Worm (Caenorhabditis elegans): ENCODE results near the gene srsx-10.

Gene srsx-10

DNA sequence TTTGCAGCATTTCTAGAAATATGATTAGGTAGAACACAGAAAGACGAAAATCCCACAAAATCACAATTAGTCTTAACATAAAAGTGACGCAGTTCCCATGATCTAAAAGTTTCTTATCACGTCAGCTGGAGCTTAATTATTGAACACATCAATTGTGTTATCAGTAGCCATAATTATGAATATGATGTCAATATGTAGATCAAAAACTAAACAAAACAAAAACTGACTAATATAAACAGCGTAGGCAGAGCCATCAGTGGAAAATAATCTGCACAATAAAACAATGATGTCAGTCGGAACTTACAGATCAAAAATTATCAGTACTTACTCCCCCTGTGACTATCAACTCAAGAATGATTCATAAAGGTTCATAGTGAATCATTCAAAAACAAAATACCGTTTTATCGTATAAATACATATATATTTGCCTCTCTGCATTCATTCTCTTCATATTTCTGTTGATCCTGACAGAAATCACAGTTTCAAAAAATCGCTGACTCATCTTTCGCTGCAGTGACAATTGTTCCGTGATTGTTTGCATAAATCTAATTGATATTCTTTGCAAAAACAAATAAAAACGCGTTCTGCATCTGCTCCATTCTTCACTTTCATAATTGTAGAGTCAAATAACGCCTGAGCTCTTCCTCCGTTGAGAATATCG is 37.7 kb upstream of the srsx-10 start, which contains the start of gene srr-6:
Gene srr-6, plus strand, starts transcription at position 611 of the 661 bp plus-strand sequence.
- TF ChIP-seq lir-3 (tag; optimal IDR thresholded peaks at IDR 0.05; ENCODE audit: poor library complexity) (no peak), elt-2 (tag; optimal IDR thresholded peaks at IDR 0.05) (peak; percentile 47)

DNA sequence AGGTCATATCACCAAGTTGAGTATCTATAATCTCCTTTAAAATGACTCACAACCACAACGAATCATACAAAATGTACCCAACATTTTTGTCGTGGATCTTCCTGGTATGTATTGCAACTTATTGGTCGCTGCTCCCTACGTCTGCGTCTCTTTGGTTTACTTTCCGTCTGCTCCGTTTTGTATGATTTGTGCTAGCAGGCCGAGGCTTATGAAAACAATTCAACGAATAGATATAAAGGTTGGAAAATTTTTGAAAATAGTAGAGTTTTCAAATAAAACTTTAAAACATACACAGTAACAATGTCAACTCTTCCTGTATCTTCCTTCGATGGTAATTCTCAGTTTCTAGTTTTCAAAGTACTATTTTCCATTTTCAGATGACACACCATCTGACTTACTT is 26.8 kb upstream of the srsx-10 start, which contains the start of gene srr-8:
Gene srr-8, plus strand, starts transcription at position 301 of the 400 bp plus-strand sequence.
- TF ChIP-seq zag-1 (tag; optimal IDR thresholded peaks at IDR 0.05) (no peak), Y116A8C.19 (tag; optimal IDR thresholded peaks at IDR 0.05; ENCODE audit: borderline replicate concordance) (no peak), swsn-7 (tag; optimal IDR thresholded peaks at IDR 0.05) (no peak), unc-130 (tag; optimal IDR thresholded peaks at IDR 0.05) (no peak), snpc-4 (tag; optimal IDR thresholded peaks at IDR 0.05) (no peak), efl-3 (GFP tag; optimal IDR thresholded peaks at IDR 0.05) (no peak), nhr-76 (tag; optimal IDR thresholded peaks at IDR 0.05) (no peak), C16A3.4 (tag; optimal IDR thresholded peaks at IDR 0.05) (no peak), nhr-90 (tag; optimal IDR thresholded peaks at IDR 0.05; ENCODE audit: poor library complexity) (no peak), nhr-11 (tag; optimal IDR thresholded peaks at IDR 0.05) (no peak), alr-1 (tag; optimal IDR thresholded peaks at IDR 0.05; ENCODE audit: borderline replicate concordance) (no peak), aly-2 (tag; optimal IDR thresholded peaks at IDR 0.05) (no peak), ets-5 (GFP tag; IDR thresholded peaks at IDR 0.05) (no peak)

DNA sequence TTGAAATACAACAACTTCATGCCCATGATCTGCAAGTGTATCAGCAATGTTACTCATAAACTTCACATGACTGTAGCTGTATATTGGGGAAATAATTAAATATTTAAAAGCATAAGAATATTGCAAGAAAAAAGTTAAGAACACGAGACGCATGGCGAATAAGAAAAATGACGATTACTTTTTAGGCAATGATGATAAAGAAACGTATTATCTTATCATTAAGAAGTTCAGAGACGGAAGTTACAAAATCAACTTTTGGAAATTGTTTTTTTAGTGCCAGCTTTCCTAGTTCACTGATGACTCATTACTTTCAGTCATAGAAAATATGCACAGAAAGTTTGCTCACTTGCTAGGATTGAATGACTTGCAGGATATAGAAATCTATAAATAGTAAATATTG is 25.8 kb upstream of the srsx-10 start, which contains the start of gene ugt-7:
Gene ugt-7, minus strand, starts transcription at position 161 of the 400 bp plus-strand sequence.
- TF ChIP-seq elt-2 (tag; optimal IDR thresholded peaks at IDR 0.05) (peak; percentile 48), grh-1 (GFP tag; IDR thresholded peaks at IDR 0.05) (no peak)

DNA sequence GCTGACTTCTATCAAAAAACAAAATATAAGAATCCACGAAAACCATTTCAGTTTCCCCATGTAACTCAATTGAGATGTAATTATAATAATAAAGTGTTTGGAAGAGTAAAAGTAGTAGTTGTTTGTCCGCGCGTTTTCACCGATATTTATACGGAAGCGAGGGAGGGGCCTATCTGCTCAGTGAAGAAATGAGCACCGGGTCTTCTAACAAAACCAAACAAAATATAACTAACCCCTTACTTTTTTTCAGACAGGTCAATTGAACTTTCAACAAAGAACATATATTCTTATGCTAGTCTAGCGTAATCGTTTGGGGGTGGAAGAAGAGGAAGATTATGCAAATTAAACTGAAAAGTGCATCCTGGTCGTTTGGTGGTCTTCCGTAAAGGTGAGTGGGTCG is 20.6 kb upstream of the srsx-10 start, which contains the start of gene ncx-9:
Gene ncx-9, minus strand, starts transcription at position 101 of the 400 bp plus-strand sequence.
- TF ChIP-seq efl-3 (GFP tag; optimal IDR thresholded peaks at IDR 0.05) (no peak), jun-1 (tag; optimal IDR thresholded peaks at IDR 0.05) (no peak), sptf-1 (tag; optimal IDR thresholded peaks at IDR 0.05) (no peak), mef-2 (tag; optimal IDR thresholded peaks at IDR 0.05) (no peak), snpc-4 (tag; optimal IDR thresholded peaks at IDR 0.05) (no peak), lin-14 (GFP tag; optimal IDR thresholded peaks at IDR 0.05) (no peak), mdl-1 (tag; optimal IDR thresholded peaks at IDR 0.05) (no peak), elt-2 (tag; optimal IDR thresholded peaks at IDR 0.05) (no peak), hpl-2 (GFP tag; optimal IDR thresholded peaks at IDR 0.05) (no peak), lsy-2 (tag; optimal IDR thresholded peaks at IDR 0.05) (no peak), hlh-4 (tag; optimal IDR thresholded peaks at IDR 0.05) (no peak)

DNA sequence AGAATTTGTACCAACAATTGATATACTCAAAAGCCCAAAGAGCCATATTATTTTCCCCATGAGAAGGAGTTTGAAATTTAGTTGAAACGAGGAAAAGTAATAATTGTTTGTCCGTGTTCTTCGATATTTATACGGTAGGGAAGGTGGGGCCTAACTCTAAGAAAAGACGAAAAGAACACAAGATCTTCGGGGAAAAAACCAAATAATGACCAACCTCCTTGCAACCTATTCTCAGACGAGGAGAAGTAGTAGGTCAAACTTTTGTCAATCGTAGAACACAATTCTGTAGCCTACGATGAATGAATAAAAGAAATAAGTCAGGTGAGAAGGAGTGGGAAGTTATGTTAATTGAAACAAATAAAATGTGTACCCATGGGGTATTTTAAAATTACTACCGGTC is 12.5 kb upstream of the srsx-10 start, which contains the start of gene ncx-8:
Gene ncx-8, minus strand, starts transcription at position 101 of the 400 bp plus-strand sequence.
- no peak for TF ChIP-seq efl-1 (optimal IDR thresholded peaks at IDR 0.05)
- peak in 1 of 2 experiments; percentile 60 for TF ChIP-seq efl-1 (GFP tag; optimal IDR thresholded peaks at IDR 0.05 in 1 of 2)
- no peak for TF ChIP-seq nhr-76 (tag; optimal IDR thresholded peaks at IDR 0.05)
- no peak for TF ChIP-seq unc-30 (tag; optimal IDR thresholded peaks at IDR 0.05)
- TF ChIP-seq hlh-4 (tag; optimal IDR thresholded peaks at IDR 0.05) = no peak

DNA sequence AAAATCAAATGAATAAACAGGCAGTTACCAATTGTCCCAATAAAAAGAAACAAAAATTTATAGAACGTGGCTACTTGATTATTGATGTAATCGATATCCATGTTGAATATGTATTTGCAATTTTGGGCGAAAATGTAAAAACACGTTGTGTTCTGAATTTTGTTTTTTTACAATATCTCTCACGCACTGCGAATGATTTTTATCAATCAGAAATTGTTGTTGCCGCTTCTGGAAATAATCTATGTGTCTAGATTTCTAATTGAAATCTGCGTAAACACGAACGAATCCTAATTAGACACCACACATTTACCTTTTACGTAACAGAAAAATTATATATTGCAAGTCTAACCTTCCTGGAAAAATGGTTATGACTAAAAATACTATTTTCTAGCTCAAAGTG is 8.5 kb upstream of the srsx-10 start, which contains the start of gene srsx-13:
Gene srsx-13, minus strand, starts transcription at position 101 of the 400 bp plus-strand sequence.
- TF ChIP-seq lin-14 (GFP tag; optimal IDR thresholded peaks at IDR 0.05) = no peak
- TF ChIP-seq efl-1 (optimal IDR thresholded peaks at IDR 0.05) = no peak
- TF ChIP-seq efl-1 (GFP tag; optimal IDR thresholded peaks at IDR 0.05 in 1 of 2) = no peak
- TF ChIP-seq unc-30 (tag; optimal IDR thresholded peaks at IDR 0.05) = no peak
- TF ChIP-seq egl-27 (tag; optimal IDR thresholded peaks at IDR 0.05) = no peak
- no peak for TF ChIP-seq ets-5 (GFP tag; IDR thresholded peaks at IDR 0.05)
- no peak for TF ChIP-seq zag-1 (tag; optimal IDR thresholded peaks at IDR 0.05)
- no peak for TF ChIP-seq tlp-1 (tag; optimal IDR thresholded peaks at IDR 0.05)
- TF ChIP-seq blmp-1 (tag; optimal IDR thresholded peaks at IDR 0.05) = no peak
- TF ChIP-seq nhr-28 (tag; optimal IDR thresholded peaks at IDR 0.05) = no peak
- no peak for TF ChIP-seq ztf-11 (tag; optimal IDR thresholded peaks at IDR 0.05)
- no peak for TF ChIP-seq nhr-20 (tag; optimal IDR thresholded peaks at IDR 0.05)
- TF ChIP-seq mab-9 (GFP tag; IDR thresholded peaks at IDR 0.05) = no peak
- TF ChIP-seq fkh-10 (GFP tag; optimal IDR thresholded peaks at IDR 0.05) = no peak

Data from whole organism, L1 larva.